Worm (Caenorhabditis elegans) whole organism, L2 larva: ENCODE results near the gene dsl-3.

Experiments used
- mab-5 ChIP-seq: fragments of 150-350 bp; optimal IDR thresholded peaks from 2 replicates; lab custom pipeline; 2014; ENCODE audit warnings: missing biosample characterization, missing genetic modification characterization
- unc-62 ChIP-seq: fragments of 150-350 bp; optimal IDR thresholded peaks from 2 replicates; lab custom pipeline; 2014; ENCODE audit warnings: missing biosample characterization, missing genetic modification reagents, missing genetic modification characterization

ce11 chrIV:1628281-1628680, 18.2 kb downstream of the dsl-3 start:
- no peak for TF ChIP-seq mab-5 (tag; lab: Kevin White, UChicago)
- TF ChIP-seq unc-62 (GFP tag; lab: Kevin White, UChicago): no peak
